Worm (Caenorhabditis elegans): ENCODE results near the gene ltah-1.2.

Gene ltah-1.2

DNA sequence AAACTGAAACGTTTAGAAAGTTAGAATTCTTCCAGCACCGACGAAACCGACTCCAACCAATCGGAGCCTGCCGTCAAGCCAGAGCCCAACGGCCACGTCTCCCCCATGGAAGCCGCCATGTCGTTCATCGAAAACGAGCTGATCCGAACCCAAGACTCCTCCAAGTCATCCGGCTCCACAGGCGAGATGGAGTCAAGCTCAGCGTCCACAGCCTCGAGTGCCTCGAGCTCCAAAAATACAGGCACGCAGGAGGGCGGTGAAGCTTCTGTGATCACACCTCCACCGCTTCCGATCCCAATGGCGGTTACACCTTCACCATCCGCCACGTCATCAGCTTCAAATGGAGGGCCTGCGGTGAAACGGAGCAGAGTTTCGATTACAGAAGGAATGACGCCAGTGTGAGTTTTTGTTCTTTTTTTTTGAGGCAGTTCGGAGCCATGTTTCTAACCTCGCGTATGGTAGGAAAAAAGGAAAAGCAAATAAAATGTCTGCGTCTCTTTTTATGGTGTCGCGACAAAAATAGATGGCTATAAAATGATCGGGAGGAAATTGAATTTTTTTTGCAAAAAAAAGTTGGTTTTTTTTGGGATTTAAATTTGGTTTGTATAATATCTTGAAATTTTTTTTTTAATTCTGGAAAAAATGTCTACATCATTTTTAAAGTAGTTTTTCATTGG, 25.5 kb upstream of the ltah-1.2 start:
- TF ChIP-seq pha-4 (tag; optimal IDR thresholded peaks at IDR 0.05) (peak; percentile 52), lin-15B (tag; optimal IDR thresholded peaks at IDR 0.05) (peak; percentile 40), nfya-1 (tag; optimal IDR thresholded peaks at IDR 0.05; ENCODE audit: insufficient read depth) (no peak), ceh-82 (tag; optimal IDR thresholded peaks at IDR 0.05) (no peak)

DNA sequence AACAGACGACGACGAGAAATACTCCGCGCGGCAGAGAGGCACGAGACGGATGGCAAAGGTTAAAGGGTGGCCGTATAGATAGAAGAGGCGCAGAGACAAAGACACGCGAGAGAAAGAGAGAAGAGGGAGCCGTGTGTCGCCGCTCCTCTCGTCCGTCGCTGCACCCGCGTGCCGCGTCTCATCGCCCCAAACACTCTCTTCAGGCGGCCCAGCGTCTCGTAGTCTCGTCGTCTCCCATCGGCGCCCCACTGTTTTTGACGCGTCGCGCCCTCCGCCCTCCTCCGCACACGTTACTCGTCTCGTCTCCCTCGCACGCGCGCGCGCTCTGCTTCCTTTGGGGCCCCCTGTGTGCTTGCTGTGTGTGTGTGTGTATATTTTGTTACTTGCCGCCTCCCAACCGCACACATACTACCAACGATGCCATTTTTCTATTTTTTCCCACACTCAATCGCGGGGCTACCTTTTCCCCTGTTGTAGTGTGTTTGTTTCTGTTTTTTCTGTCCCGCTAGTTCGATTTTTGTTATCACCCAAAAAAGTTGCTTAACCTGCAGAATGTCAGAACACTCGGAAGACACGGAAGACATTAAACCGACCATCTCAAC, 23.8 kb upstream of the ltah-1.2 start, which contains the start of gene madf-9:
TSS of gene madf-9 (plus strand) at position 552 of the 602 bp plus-strand sequence.
- TF ChIP-seq mdl-1 (tag; optimal IDR thresholded peaks at IDR 0.05) (peak; percentile 65), zag-1 (tag; optimal IDR thresholded peaks at IDR 0.05) (no peak), tbx-2 (tag; optimal IDR thresholded peaks at IDR 0.05) (peak; percentile 58), lsy-12 (tag; optimal IDR thresholded peaks at IDR 0.05) (peak; percentile 66), nhr-23 (tag; optimal IDR thresholded peaks at IDR 0.05) (peak; percentile 28), snpc-4 (tag; optimal IDR thresholded peaks at IDR 0.05) (peak; percentile 68), lin-39 (tag; optimal IDR thresholded peaks at IDR 0.05) (peak; percentile 64), hmg-11 (tag; optimal IDR thresholded peaks at IDR 0.05) (peak; percentile 99), unc-39 (tag; optimal IDR thresholded peaks at IDR 0.05) (no peak), nfya-1 (tag; optimal IDR thresholded peaks at IDR 0.05; ENCODE audit: insufficient read depth) (peak; percentile 79), aly-2 (tag; optimal IDR thresholded peaks at IDR 0.05) (no peak), jun-1 (tag; optimal IDR thresholded peaks at IDR 0.05) (peak; percentile 56), R02D3.7 (tag; optimal IDR thresholded peaks at IDR 0.05) (peak; percentile 2), mml-1 (tag; optimal IDR thresholded peaks at IDR 0.05) (no peak), elt-2 (tag; optimal IDR thresholded peaks at IDR 0.05) (peak; percentile 43), lin-15B (tag; optimal IDR thresholded peaks at IDR 0.05) (peak; percentile 16), nhr-43 (tag; optimal IDR thresholded peaks at IDR 0.05; ENCODE audit: poor library complexity, severe bottlenecking) (peak; percentile 73), pha-4 (tag; optimal IDR thresholded peaks at IDR 0.05) (peak; percentile 49), nhr-25 (tag; optimal IDR thresholded peaks at IDR 0.05) (peak; percentile 35)

DNA sequence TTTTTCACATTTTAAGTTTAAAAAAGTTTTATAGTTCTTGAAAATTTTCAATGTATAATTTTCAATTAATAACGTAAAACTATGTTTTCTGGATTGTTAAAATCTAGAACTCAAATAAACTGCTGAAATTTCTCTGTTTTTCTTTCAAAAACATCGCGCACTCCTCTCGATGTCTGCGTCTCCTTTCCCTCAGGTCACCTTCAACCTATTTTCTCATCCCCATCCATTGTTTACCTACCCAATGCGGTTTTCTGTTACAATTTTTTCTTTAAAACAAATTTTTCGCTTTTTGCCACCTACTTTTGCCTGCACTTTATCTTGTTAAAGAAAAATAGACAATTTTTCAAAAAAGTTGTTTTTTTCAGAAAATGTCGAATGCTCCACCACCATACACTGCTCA, 20.4 kb upstream of the ltah-1.2 start, which contains the start of gene ZC416.2:
TSS of gene ZC416.2 (plus strand) at position 366 of the 400 bp plus-strand sequence.
- TF ChIP-seq ceh-16 (tag; optimal IDR thresholded peaks at IDR 0.05) = no peak
- no peak for TF ChIP-seq sea-2 (GFP tag; optimal IDR thresholded peaks at IDR 0.05)
- peak; percentile 4 for TF ChIP-seq nfya-1 (tag; optimal IDR thresholded peaks at IDR 0.05; ENCODE audit: insufficient read depth)
- TF ChIP-seq nhr-11 (tag; optimal IDR thresholded peaks at IDR 0.05) = no peak
- no peak for TF ChIP-seq nhr-12 (tag; optimal IDR thresholded peaks at IDR 0.05)
- TF ChIP-seq hmg-11 (tag; optimal IDR thresholded peaks at IDR 0.05) = peak; percentile 39
- TF ChIP-seq fkh-10 (GFP tag; optimal IDR thresholded peaks at IDR 0.05) = no peak
- no peak for TF ChIP-seq unc-39 (tag; optimal IDR thresholded peaks at IDR 0.05)
- TF ChIP-seq nhr-23 (tag; optimal IDR thresholded peaks at IDR 0.05) = no peak
- TF ChIP-seq ZK546.5 (tag; optimal IDR thresholded peaks at IDR 0.05) = no peak
- TF ChIP-seq unc-62 (GFP tag; optimal IDR thresholded peaks at IDR 0.05) = no peak
- TF ChIP-seq elt-3 (tag; optimal IDR thresholded peaks at IDR 0.05) = no peak
- TF ChIP-seq fkh-2 (tag; optimal IDR thresholded peaks at IDR 0.05) = no peak
- TF ChIP-seq egl-5 (tag; optimal IDR thresholded peaks at IDR 0.05) = no peak
- no peak for TF ChIP-seq zag-1 (tag; optimal IDR thresholded peaks at IDR 0.05)
- no peak for TF ChIP-seq elt-2 (tag; optimal IDR thresholded peaks at IDR 0.05)
- TF ChIP-seq pha-4 (tag; optimal IDR thresholded peaks at IDR 0.05) = peak; percentile 89

- no peak for TF ChIP-seq ceh-28 (tag; optimal IDR thresholded peaks at IDR 0.05)
- no peak for TF ChIP-seq fos-1 (tag; optimal IDR thresholded peaks at IDR 0.05)
- no peak for TF ChIP-seq fkh-2 (tag; optimal IDR thresholded peaks at IDR 0.05)
- TF ChIP-seq R02D3.7 (tag; optimal IDR thresholded peaks at IDR 0.05) = no peak
- no peak for TF ChIP-seq nhr-237 (tag; optimal IDR thresholded peaks at IDR 0.05)
- no peak for TF ChIP-seq nhr-28 (tag; optimal IDR thresholded peaks at IDR 0.05)
- TF ChIP-seq lsy-12 (tag; optimal IDR thresholded peaks at IDR 0.05) = no peak
- no peak for TF ChIP-seq nhr-43 (tag; optimal IDR thresholded peaks at IDR 0.05; ENCODE audit: poor library complexity, severe bottlenecking)
- no peak for TF ChIP-seq ceh-9 (tag; optimal IDR thresholded peaks at IDR 0.05)
- no peak for TF ChIP-seq mml-1 (tag; optimal IDR thresholded peaks at IDR 0.05)
- no peak for TF ChIP-seq hmg-11 (tag; optimal IDR thresholded peaks at IDR 0.05)
These were observed 19.6 kb upstream of the ltah-1.2 start for ce11 chrIV:3632475-3632874.
